Worm (Caenorhabditis elegans) whole organism, L1 larva: ENCODE results near the gene skr-6.

Experiments
- C34B4.2 ChIP-seq: sonication (generic microtip); optimal IDR thresholded peaks from 2 replicates; lab custom pipeline; 2017; ENCODE audit warnings: mild to moderate bottlenecking, missing genetic modification characterization, missing compliant biosample characterization
- F16B12.6 ChIP-seq: fragments of 150-350 bp; optimal IDR thresholded peaks from 2 replicates; lab custom pipeline; 2014; ENCODE audit warnings: missing biosample characterization, missing genetic modification characterization
- aha-1 ChIP-seq: fragments of 150-350 bp; optimal IDR thresholded peaks from 2 replicates; lab custom pipeline; 2014; ENCODE audit warnings: missing biosample characterization, missing genetic modification characterization
- ceh-82 ChIP-seq, 3 experiments: fragments of 150-350 bp in 1 of 3; sonication (generic microtip) in 2 of 3; optimal IDR thresholded peaks; 2 replicates each; lab custom pipeline; 2014 to 2017; ENCODE audit warnings: missing biosample characterization in 3 of 3, missing genetic modification characterization in 3 of 3
- ceh-88 ChIP-seq: fragments of 200-800 bp; sonication (Bioruptor generic); IDR thresholded peaks from 2 replicates; pipeline ENCODE4 v1.3.6; 2022; ENCODE audit warnings: missing genetic modification characterization, missing compliant biosample characterization
- efl-1 ChIP-seq, 4 experiments: fragments of 150-350 bp; optimal IDR thresholded peaks in 3 of 4; peaks in 1 of 4; 1 replicate in 1 of 4; 2 replicates in 3 of 4; lab custom pipeline; 2014; ENCODE audit warnings: missing biosample characterization in 2 of 4, missing genetic modification characterization in 2 of 4, missing genetic modification reagents in 2 of 4
- efl-3 ChIP-seq: fragments of 200-800 bp; sonication (Bioruptor generic); optimal IDR thresholded peaks from 2 replicates; lab custom pipeline; 2018; ENCODE audit warnings: mild to moderate bottlenecking, missing genetic modification characterization, missing compliant biosample characterization
- elt-3 ChIP-seq, 6 experiments: fragments of 150-350 bp in 1 of 6; sonication (generic microtip); optimal IDR thresholded peaks; 2 replicates each; lab custom pipeline; 2017 to 2018; ENCODE audit warnings: missing biosample characterization in 6 of 6, missing genetic modification characterization in 6 of 6, inconsistent platforms in 1 of 6
- fkh-8 ChIP-seq: sonication (generic microtip); optimal IDR thresholded peaks from 2 replicates; lab custom pipeline; 2016; ENCODE audit warnings: mild to moderate bottlenecking, missing genetic modification characterization, missing compliant biosample characterization
- fos-1 ChIP-seq: fragments of 150-350 bp; optimal IDR thresholded peaks from 2 replicates; lab custom pipeline; 2014; ENCODE audit warnings: missing biosample characterization, missing genetic modification characterization
- hlh-17 ChIP-seq: fragments of 200-800 bp; sonication (Bioruptor generic); optimal IDR thresholded peaks from 2 replicates; lab custom pipeline; 2018; ENCODE audit warnings: missing genetic modification characterization, mild to moderate bottlenecking, missing compliant biosample characterization, moderate library complexity, borderline replicate concordance
- isw-1 ChIP-seq: fragments of 200-800 bp; sonication (Bioruptor generic); IDR thresholded peaks from 2 replicates; pipeline ENCODE4 v1.3.6; 2022; ENCODE audit warnings: missing genetic modification characterization, missing compliant biosample characterization
- lin-13 ChIP-seq: fragments of 150-350 bp; optimal IDR thresholded peaks from 2 replicates; lab custom pipeline; 2014; ENCODE audit warnings: missing biosample characterization, missing genetic modification reagents, missing genetic modification characterization
- lin-35 ChIP-seq, 2 experiments: fragments of 150-350 bp; optimal IDR thresholded peaks; 2 replicates each; lab custom pipeline; 2014; ENCODE audit warnings: missing biosample characterization in 2 of 2, missing genetic modification characterization in 2 of 2, missing genetic modification reagents in 2 of 2
- lsy-2 ChIP-seq, 2 experiments: fragments of 150-350 bp; optimal IDR thresholded peaks; 2 replicates each; lab custom pipeline; 2014; ENCODE audit warnings: missing biosample characterization in 2 of 2, missing genetic modification characterization in 2 of 2
- mef-2 ChIP-seq: fragments of 150-350 bp; optimal IDR thresholded peaks from 2 replicates; lab custom pipeline; 2014; ENCODE audit warnings: missing biosample characterization, missing genetic modification characterization
- nhr-19 ChIP-seq: fragments of 200-800 bp; sonication (Bioruptor generic); conservative IDR thresholded peaks from 2 replicates; pipeline ENCODE4 v1.3.6; 2022; ENCODE audit warnings: missing genetic modification characterization, missing compliant biosample characterization
- nhr-237 ChIP-seq: fragments of 150-350 bp; optimal IDR thresholded peaks from 2 replicates; lab custom pipeline; 2014; ENCODE audit warnings: missing biosample characterization, missing genetic modification characterization
- nhr-28 ChIP-seq: fragments of 150-350 bp; optimal IDR thresholded peaks from 2 replicates; lab custom pipeline; 2014; ENCODE audit warnings: missing biosample characterization, missing genetic modification characterization
- nhr-47 ChIP-seq: sonication (generic microtip); optimal IDR thresholded peaks from 2 replicates; lab custom pipeline; 2016; ENCODE audit warnings: mild to moderate bottlenecking, missing genetic modification characterization, moderate library complexity, missing compliant biosample characterization
- nhr-71 ChIP-seq: sonication (generic microtip); optimal IDR thresholded peaks from 2 replicates; lab custom pipeline; 2016; ENCODE audit warnings: mild to moderate bottlenecking, missing genetic modification characterization, moderate library complexity, missing compliant biosample characterization
- pqm-1 ChIP-seq: sonication (generic microtip); optimal IDR thresholded peaks from 3 replicates; lab custom pipeline; 2017; ENCODE audit warnings: missing biosample characterization, missing genetic modification characterization
- rnt-1 ChIP-seq: sonication (generic microtip); optimal IDR thresholded peaks from 2 replicates; lab custom pipeline; 2016; ENCODE audit warnings: mild to moderate bottlenecking, missing genetic modification characterization, moderate library complexity, missing compliant biosample characterization
- skn-1 ChIP-seq: fragments of 150-350 bp; optimal IDR thresholded peaks from 2 replicates; lab custom pipeline; 2014; ENCODE audit warnings: missing biosample characterization, missing genetic modification characterization
- swsn-7 ChIP-seq: sonication (generic microtip); optimal IDR thresholded peaks from 2 replicates; lab custom pipeline; 2016; ENCODE audit warnings: missing genetic modification characterization, missing compliant biosample characterization
- unc-86 ChIP-seq: sonication (generic microtip); optimal IDR thresholded peaks from 2 replicates; lab custom pipeline; 2016; ENCODE audit warnings: missing genetic modification characterization, missing compliant biosample characterization
- vab-15 ChIP-seq: sonication (generic microtip); optimal IDR thresholded peaks from 2 replicates; lab custom pipeline; 2017; ENCODE audit warnings: missing genotype, mild to moderate bottlenecking, missing genetic modification characterization, missing compliant biosample characterization
- ztf-4 ChIP-seq: fragments of 150-350 bp; optimal IDR thresholded peaks from 2 replicates; lab custom pipeline; 2014; ENCODE audit warnings: missing biosample characterization, missing genetic modification characterization

Gene skr-6

ce11 chrV:18236714-18237288, 33.0 kb downstream of the skr-6 start, which contains the start of gene R10E8.3:
Gene R10E8.3, minus strand, starts transcription at chrV:18236764.
- TF ChIP-seq fos-1 (no peak), lin-35 (GFP tag; optimal IDR thresholded peaks at IDR 0.05; lab: Kevin White, UChicago) (peak in 1 of 2 experiments; percentile 4)

ce11 chrV:18235808-18236207, 34.0 kb downstream of the skr-6 start:
- TF ChIP-seq F16B12.6 (no peak), aha-1 (no peak), nhr-19 (no peak), nhr-28 (tag; lab: Kevin White, UChicago) (no peak), vab-15 (tag; lab: Kevin White, UChicago) (no peak), hlh-17 (GFP tag; lab: Kevin White, UChicago) (no peak), ceh-88 (GFP tag; lab: Robert Waterston, UW) (no peak), fkh-8 (no peak), lin-13 (GFP tag; lab: Kevin White, UChicago) (no peak), elt-3 (tag; optimal IDR thresholded peaks at IDR 0.05; lab: Kevin White, UChicago) (no peak), isw-1 (no peak), efl-1 (optimal IDR thresholded peaks at IDR 0.05; lab: Kevin White, UChicago) (no peak), efl-1 (GFP tag; optimal IDR thresholded peaks at IDR 0.05 in 1 of 2; lab: Kevin White, UChicago) (no peak), nhr-71 (tag; lab: Kevin White, UChicago) (no peak), lsy-2 (tag; optimal IDR thresholded peaks at IDR 0.05; lab: Kevin White, UChicago) (no peak), efl-3 (GFP tag; lab: Kevin White, UChicago) (no peak), nhr-237 (tag; lab: Kevin White, UChicago) (no peak), nhr-47 (no peak), pqm-1 (tag; lab: Kevin White, UChicago) (no peak), skn-1 (no peak)
- TF ChIP-seq, all 84 proteins: peak for 0

ce11 chrV:18224353-18224752, 45.4 kb downstream of the skr-6 start, which contains the start of gene F16H6.10:
Gene F16H6.10, minus strand, starts transcription at chrV:18224453.
- TF ChIP-seq C34B4.2 (tag; lab: Kevin White, UChicago) (no peak), nhr-47 (no peak), swsn-7 (tag; lab: Kevin White, UChicago) (no peak), mef-2 (no peak), efl-1 (optimal IDR thresholded peaks at IDR 0.05; lab: Kevin White, UChicago) (no peak), efl-1 (GFP tag; optimal IDR thresholded peaks at IDR 0.05 in 1 of 2; lab: Kevin White, UChicago) (no peak), lin-35 (GFP tag; optimal IDR thresholded peaks at IDR 0.05; lab: Kevin White, UChicago) (no peak), unc-86 (no peak), efl-3 (GFP tag; lab: Kevin White, UChicago) (no peak), rnt-1 (no peak), ztf-4 (tag; lab: Kevin White, UChicago) (no peak), ceh-82 (tag; optimal IDR thresholded peaks at IDR 0.05; lab: Kevin White, UChicago) (no peak)
- TF ChIP-seq, all 84 proteins: peak for 0
